Fruit fly (Drosophila melanogaster): ENCODE results near the gene acs.

DNA sequence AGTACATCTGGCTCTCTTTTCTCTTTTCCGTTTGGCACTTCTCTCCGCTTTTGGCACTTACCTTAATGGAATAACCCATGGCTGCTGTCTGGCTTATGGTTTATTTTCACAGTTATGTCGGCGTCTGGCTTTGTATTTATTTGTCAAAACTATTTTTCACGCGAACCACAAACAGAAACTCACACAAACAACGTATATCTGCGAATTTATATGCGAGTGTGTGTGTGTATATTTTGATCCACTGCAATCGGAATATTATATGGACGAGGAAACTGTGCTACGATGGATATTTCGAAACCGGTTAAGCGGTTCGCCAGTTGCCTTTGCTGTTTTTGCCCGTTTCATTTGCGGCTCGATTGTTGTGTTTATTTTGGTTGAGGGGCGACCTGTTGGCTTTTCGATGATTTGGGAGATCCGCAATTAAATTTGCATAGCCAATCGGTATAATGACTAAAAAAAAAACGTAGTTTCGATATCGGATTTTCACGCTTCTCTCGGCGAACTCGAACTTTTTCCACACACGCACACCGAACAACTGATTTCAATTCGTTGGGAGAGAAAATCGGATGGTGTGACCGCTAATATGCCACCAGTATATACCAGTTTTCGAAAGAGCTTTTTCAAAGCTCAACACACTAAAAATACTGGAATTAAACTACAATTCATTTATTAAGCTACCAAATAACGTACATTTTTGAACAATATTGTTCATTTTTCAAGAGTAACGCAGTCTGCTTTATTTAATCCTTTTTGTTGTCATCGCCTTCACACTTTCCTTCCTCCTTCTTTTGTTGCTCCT lies 1.7 kb upstream of the acs start, which contains the start of gene CG1927:
- no peak for TF ChIP-seq usp (GFP tag; optimal IDR thresholded peaks at IDR 0.05)
- no peak for TF ChIP-seq pan (optimal IDR thresholded peaks at IDR 0.05)

Measured in whole organism.